Fruit fly (Drosophila melanogaster): ENCODE measurements around the gene CG14036.

Gene CG14036

dm6 chr2L:5052994-5053393 lies 1.8 kb downstream of the CG14036 start, which contains the start of gene eIF3h:
Gene eIF3h, minus strand, starts transcription at chr2L:5053094.
- TF ChIP-seq CG17801 (GFP tag; optimal IDR thresholded peaks at IDR 0.05; ENCODE audit: partially characterized antibody): no peak

- peak; percentile 76 for TF ChIP-seq CG17801 (GFP tag; optimal IDR thresholded peaks at IDR 0.05; ENCODE audit: partially characterized antibody)
Observed at dm6 chr2L:5052367-5052914, 2.4 kb downstream of the CG14036 start, which contains the start of gene senju. Gene senju, plus strand, starts transcription at chr2L:5052843.

- TF ChIP-seq CG17801 (GFP tag; optimal IDR thresholded peaks at IDR 0.05; ENCODE audit: partially characterized antibody): no peak
Observed at dm6 chr2L:5050825-5051224, 4.0 kb downstream of the CG14036 start, which contains the start of gene CG9121. Gene CG9121, minus strand, starts transcription at chr2L:5051062.

- TF ChIP-seq CG17801 (GFP tag; optimal IDR thresholded peaks at IDR 0.05; ENCODE audit: partially characterized antibody): no peak
Observed at dm6 chr2L:5049974-5050373, 4.8 kb downstream of the CG14036 start.

- TF ChIP-seq CG17801 (GFP tag; optimal IDR thresholded peaks at IDR 0.05; ENCODE audit: partially characterized antibody): no peak
Observed at dm6 chr2L:5046261-5046660, 8.6 kb downstream of the CG14036 start.

dm6 chr2L:5044892-5045619 lies 9.8 kb downstream of the CG14036 start:
- TF ChIP-seq CG17801 (GFP tag; optimal IDR thresholded peaks at IDR 0.05; ENCODE audit: partially characterized antibody): no peak

- TF ChIP-seq CG17801 (GFP tag; optimal IDR thresholded peaks at IDR 0.05; ENCODE audit: partially characterized antibody): no peak
Observed at dm6 chr2L:5044361-5044891, 10.4 kb downstream of the CG14036 start, which contains the start of gene CG31650. Gene CG31650, minus strand, starts transcription at chr2L:5044712.

dm6 chr2L:5043495-5044146 lies 11.2 kb downstream of the CG14036 start:
- no peak for TF ChIP-seq CG17801 (GFP tag; optimal IDR thresholded peaks at IDR 0.05; ENCODE audit: partially characterized antibody)

- peak; percentile 58 for TF ChIP-seq CG17801 (GFP tag; optimal IDR thresholded peaks at IDR 0.05; ENCODE audit: partially characterized antibody)
Observed at dm6 chr2L:5043043-5043442, 11.8 kb downstream of the CG14036 start, which contains the start of the genes CG33995, CG44000 and CG44001. Gene CG33995, plus strand, starts transcription at chr2L:5043270. Gene CG44000, plus strand, starts transcription at chr2L:5043270. Gene CG44001, plus strand, starts transcription at chr2L:5043270.

dm6 chr2L:5042076-5042475 lies 12.7 kb downstream of the CG14036 start:
- TF ChIP-seq CG17801 (GFP tag; optimal IDR thresholded peaks at IDR 0.05; ENCODE audit: partially characterized antibody): no peak

dm6 chr2L:5037402-5037860 lies 17.4 kb downstream of the CG14036 start, which contains the start of the genes CG14042 and SP555:
Gene CG14042, plus strand, starts transcription at chr2L:5037709.
Gene SP555, plus strand, starts transcription at chr2L:5037709.
- no peak for TF ChIP-seq CG17801 (GFP tag; optimal IDR thresholded peaks at IDR 0.05; ENCODE audit: partially characterized antibody)

dm6 chr2L:5036120-5036519 lies 18.7 kb downstream of the CG14036 start:
- no peak for TF ChIP-seq CG17801 (GFP tag; optimal IDR thresholded peaks at IDR 0.05; ENCODE audit: partially characterized antibody)

dm6 chr2L:5031886-5032285 lies 22.9 kb downstream of the CG14036 start:
- no peak for TF ChIP-seq CG17801 (GFP tag; optimal IDR thresholded peaks at IDR 0.05; ENCODE audit: partially characterized antibody)

dm6 chr2L:5031399-5031798 lies 23.4 kb downstream of the CG14036 start:
- no peak for TF ChIP-seq CG17801 (GFP tag; optimal IDR thresholded peaks at IDR 0.05; ENCODE audit: partially characterized antibody)

- TF ChIP-seq CG17801 (GFP tag; optimal IDR thresholded peaks at IDR 0.05; ENCODE audit: partially characterized antibody): no peak
Observed at dm6 chr2L:5030535-5030934, 24.3 kb downstream of the CG14036 start.
